Worm (Caenorhabditis elegans) whole organism, L4 larva: ENCODE data around the gene K10H10.6.

Experiments used
- F10B5.3 ChIP-seq: sonication (generic microtip); optimal IDR thresholded peaks from 2 replicates; lab custom pipeline; 2016; ENCODE audit warnings: mild to moderate bottlenecking, missing genetic modification characterization, missing compliant biosample characterization
- F49E8.2 ChIP-seq: sonication (generic microtip); optimal IDR thresholded peaks from 2 replicates; lab custom pipeline; 2016; ENCODE audit warnings: missing compliant biosample characterization, mild to moderate bottlenecking, missing genetic modification characterization, borderline replicate concordance
- T26A8.4 ChIP-seq: fragments of 200-800 bp; sonication (Bioruptor generic); IDR thresholded peaks from 2 replicates; pipeline ENCODE4 v1.3.6; 2022; ENCODE audit warnings: missing genetic modification characterization, missing compliant biosample characterization
- Y48G9A.11 ChIP-seq: fragments of 200-800 bp; sonication (Bioruptor generic); IDR thresholded peaks from 2 replicates; pipeline ENCODE4 v1.3.6; 2022; ENCODE audit warnings: missing genetic modification reagents, missing genetic modification characterization, missing compliant biosample characterization
- aha-1 ChIP-seq: fragments of 150-350 bp; peaks from one replicate; lab custom pipeline; 2014; ENCODE audit warnings: missing biosample characterization, missing genetic modification characterization
- ceh-20 ChIP-seq: fragments of 200-800 bp; sonication (Bioruptor generic); IDR thresholded peaks from 2 replicates; pipeline ENCODE4 v1.3.6; 2022; ENCODE audit warnings: missing genetic modification reagents, missing genetic modification characterization, missing compliant biosample characterization
- ceh-44 ChIP-seq: fragments of 200-800 bp; sonication (Bioruptor generic); IDR thresholded peaks from 2 replicates; pipeline ENCODE4 v1.3.6; 2022; ENCODE audit warnings: missing genetic modification reagents, missing genetic modification characterization, missing compliant biosample characterization
- ceh-82 ChIP-seq: sonication (generic microtip); optimal IDR thresholded peaks from 2 replicates; lab custom pipeline; 2017; ENCODE audit warnings: missing biosample characterization, missing genetic modification characterization
- daf-8 ChIP-seq: fragments of 200-800 bp; sonication (Bioruptor generic); IDR thresholded peaks from 2 replicates; pipeline ENCODE4 v1.3.6; 2022; ENCODE audit warnings: missing genetic modification characterization, missing compliant biosample characterization
- dmd-6 ChIP-seq: fragments of 200-800 bp; sonication (Bioruptor generic); IDR thresholded peaks from 2 replicates; pipeline ENCODE4 v1.3.6; 2022; ENCODE audit warnings: missing genetic modification reagents, missing genetic modification characterization, missing compliant biosample characterization
- dpl-1 ChIP-seq: fragments of 150-350 bp; optimal IDR thresholded peaks from 2 replicates; lab custom pipeline; 2014; ENCODE audit warnings: missing biosample characterization, missing genetic modification reagents, missing genetic modification characterization
- dve-1 ChIP-seq: sonication (generic microtip); optimal IDR thresholded peaks from 2 replicates; lab custom pipeline; 2017; ENCODE audit warnings: antibody characterized with exemption, mild to moderate bottlenecking, missing genetic modification characterization, missing compliant biosample characterization; ENCODE audit not compliant: insufficient read depth
- egl-43 ChIP-seq: fragments of 200-800 bp; sonication (Bioruptor generic); IDR thresholded peaks from 2 replicates; pipeline ENCODE4 v1.3.6; 2022; ENCODE audit warnings: missing genetic modification reagents, missing genetic modification characterization, missing compliant biosample characterization
- fkh-10 ChIP-seq: fragments of 150-350 bp; optimal IDR thresholded peaks from 2 replicates; lab custom pipeline; 2014; ENCODE audit warnings: missing biosample characterization, missing genetic modification reagents, missing genetic modification characterization
- hif-1 ChIP-seq, 2 experiments: sonication (generic microtip); optimal IDR thresholded peaks; 2 replicates each; lab custom pipeline; 2016 to 2017; ENCODE audit warnings: missing compliant biosample characterization in 2 of 2, missing genetic modification characterization in 2 of 2, missing genetic modification reagents in 2 of 2, missing genotype in 2 of 2, mild to moderate bottlenecking in 1 of 2
- hlh-30 ChIP-seq: sonication (generic microtip); optimal IDR thresholded peaks from 2 replicates; lab custom pipeline; 2017; ENCODE audit warnings: antibody characterized with exemption, mild to moderate bottlenecking, missing genetic modification characterization, missing compliant biosample characterization; ENCODE audit not compliant: insufficient read depth
- lin-13 ChIP-seq: fragments of 150-350 bp; optimal IDR thresholded peaks from 2 replicates; lab custom pipeline; 2014; ENCODE audit warnings: missing biosample characterization, missing genetic modification reagents, missing genetic modification characterization
- lin-29 ChIP-seq: fragments of 200-800 bp; sonication (Bioruptor generic); IDR thresholded peaks from 2 replicates; pipeline ENCODE4 v1.3.6; 2022; ENCODE audit warnings: missing genetic modification reagents, missing genetic modification characterization, missing compliant biosample characterization
- lin-38 ChIP-seq: fragments of 200-800 bp; sonication (Bioruptor generic); IDR thresholded peaks from 2 replicates; pipeline ENCODE4 v1.3.6; 2022; ENCODE audit warnings: missing genetic modification reagents, missing genetic modification characterization, missing compliant biosample characterization
- lir-3 ChIP-seq: sonication (generic microtip); optimal IDR thresholded peaks from 2 replicates; lab custom pipeline; 2016; ENCODE audit warnings: mild to moderate bottlenecking, missing genetic modification characterization, missing compliant biosample characterization
- lsy-2 ChIP-seq, 2 experiments: fragments of 150-350 bp in 1 of 2; sonication (generic microtip) in 1 of 2; optimal IDR thresholded peaks; 2 replicates each; lab custom pipeline; 2014 to 2017; ENCODE audit warnings: missing biosample characterization in 2 of 2, missing genetic modification characterization in 2 of 2
- madf-5 ChIP-seq, 2 experiments: fragments of 200-800 bp; sonication (Bioruptor generic); IDR thresholded peaks; 2 replicates each; pipeline ENCODE4 v1.3.6; 2022; ENCODE audit warnings: missing compliant biosample characterization in 2 of 2, missing genetic modification characterization in 2 of 2
- madf-9 ChIP-seq: fragments of 200-800 bp; sonication (Bioruptor generic); conservative IDR thresholded peaks from 2 replicates; pipeline ENCODE4 v1.3.6; 2022; ENCODE audit warnings: missing genetic modification reagents, missing genetic modification characterization, missing compliant biosample characterization
- mdt-29 ChIP-seq: fragments of 200-800 bp; sonication (Bioruptor generic); IDR thresholded peaks from 2 replicates; pipeline ENCODE4 v1.3.6; 2022; ENCODE audit warnings: missing genetic modification reagents, missing genetic modification characterization, missing compliant biosample characterization
- mes-2 ChIP-seq: sonication (generic microtip); optimal IDR thresholded peaks from 2 replicates; lab custom pipeline; 2016; ENCODE audit warnings: missing genotype, mild to moderate bottlenecking, missing genetic modification characterization, missing compliant biosample characterization; ENCODE audit not compliant: poor library complexity, severe bottlenecking
- mxl-2 ChIP-seq: fragments of 200-800 bp; sonication (Bioruptor generic); conservative IDR thresholded peaks from 2 replicates; pipeline ENCODE4 v1.3.6; 2022; ENCODE audit warnings: missing genetic modification reagents, missing genetic modification characterization, missing compliant biosample characterization
- nhr-111 ChIP-seq: fragments of 200-800 bp; sonication (Bioruptor generic); optimal IDR thresholded peaks from 2 replicates; lab custom pipeline; 2018; ENCODE audit warnings: mild to moderate bottlenecking, missing genetic modification characterization, missing compliant biosample characterization
- nhr-25 ChIP-seq: sonication (generic microtip); optimal IDR thresholded peaks from 2 replicates; lab custom pipeline; 2017; ENCODE audit warnings: missing genetic modification characterization, mild to moderate bottlenecking, missing compliant biosample characterization, antibody characterized with exemption, moderate library complexity, borderline replicate concordance; ENCODE audit not compliant: insufficient read depth
- nhr-28 ChIP-seq: fragments of 150-350 bp; optimal IDR thresholded peaks from 2 replicates; lab custom pipeline; 2014; ENCODE audit warnings: missing biosample characterization, missing genetic modification characterization
- nhr-41 ChIP-seq: fragments of 200-800 bp; sonication (Bioruptor generic); IDR thresholded peaks from 2 replicates; pipeline ENCODE4 v1.3.6; 2022; ENCODE audit warnings: missing genetic modification reagents, missing genetic modification characterization, missing compliant biosample characterization
- nhr-42 ChIP-seq: fragments of 200-800 bp; sonication (Bioruptor generic); IDR thresholded peaks from 2 replicates; pipeline ENCODE4 v1.3.6; 2022; ENCODE audit warnings: missing genetic modification characterization, missing compliant biosample characterization
- nhr-48 ChIP-seq: sonication (generic microtip); optimal IDR thresholded peaks from 2 replicates; lab custom pipeline; 2016; ENCODE audit warnings: mild to moderate bottlenecking, missing genetic modification characterization, missing compliant biosample characterization
- sdz-12 ChIP-seq: fragments of 200-800 bp; sonication (Bioruptor generic); optimal IDR thresholded peaks from 2 replicates; lab custom pipeline; 2018; ENCODE audit warnings: mild to moderate bottlenecking, missing genetic modification characterization, missing compliant biosample characterization
- snpc-1.2 ChIP-seq: fragments of 200-800 bp; sonication (Bioruptor generic); IDR thresholded peaks from 2 replicates; pipeline ENCODE4 v1.3.6; 2022; ENCODE audit warnings: missing genetic modification reagents, missing genetic modification characterization, missing compliant biosample characterization
- snpc-4 ChIP-seq: fragments of 150-350 bp; optimal IDR thresholded peaks from 2 replicates; lab custom pipeline; 2014; ENCODE audit warnings: missing biosample characterization, missing genetic modification characterization
- unc-130 ChIP-seq: sonication (generic microtip); optimal IDR thresholded peaks from 2 replicates; lab custom pipeline; 2016; ENCODE audit warnings: missing genetic modification reagents, missing genetic modification characterization, missing compliant biosample characterization
- unc-62 ChIP-seq, 3 experiments: fragments of 150-350 bp in 1 of 3; sonication (generic microtip); optimal IDR thresholded peaks in 2 of 3; peaks in 1 of 3; 1 replicate in 1 of 3; 2 replicates in 2 of 3; lab custom pipeline; 2014 to 2017; ENCODE audit warnings: missing biosample characterization in 3 of 3, missing genetic modification characterization in 3 of 3, missing genetic modification reagents in 3 of 3, missing genotype in 1 of 3
- vab-7 ChIP-seq: fragments of 200-800 bp; sonication (Bioruptor generic); IDR thresholded peaks from 2 replicates; pipeline ENCODE4 v1.3.6; 2022; ENCODE audit warnings: missing genetic modification reagents, missing genetic modification characterization, missing compliant biosample characterization
- zfp-3 ChIP-seq: fragments of 200-800 bp; sonication (Bioruptor generic); conservative IDR thresholded peaks from 2 replicates; pipeline ENCODE4 v1.3.6; 2022; ENCODE audit warnings: missing genetic modification reagents, missing genetic modification characterization, missing compliant biosample characterization
- zip-11 ChIP-seq: fragments of 200-800 bp; sonication (Bioruptor generic); IDR thresholded peaks from 2 replicates; pipeline ENCODE4 v1.3.6; 2022; ENCODE audit warnings: missing genetic modification characterization, missing compliant biosample characterization

Gene K10H10.6

DNA sequence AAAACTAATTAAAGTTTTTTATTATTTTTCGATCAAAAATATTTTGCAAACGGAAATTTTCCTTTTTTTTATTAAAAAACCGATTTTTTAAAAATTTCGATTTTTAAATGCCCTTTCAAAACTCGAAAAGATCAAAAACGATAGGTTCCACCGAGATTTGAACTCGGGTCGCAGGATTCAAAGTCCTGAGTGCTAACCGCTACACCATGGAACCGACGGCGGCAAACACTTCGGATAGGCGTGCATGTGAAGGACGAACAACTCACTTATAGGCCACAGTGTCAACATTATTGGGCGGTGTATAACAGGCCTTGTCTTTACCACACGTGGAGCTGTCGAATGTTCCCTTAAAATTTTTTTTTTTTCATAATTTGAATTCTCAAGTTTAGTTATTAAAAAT, 28.4 kb upstream of the K10H10.6 start (continued):
- TF ChIP-seq mes-2 (tag; lab: Kevin White, UChicago) (peak; percentile 71), lin-29 (no peak), dve-1 (tag; lab: Kevin White, UChicago) (peak; percentile 31), nhr-42 (GFP tag; lab: Robert Waterston, UW) (no peak), lsy-2 (tag; optimal IDR thresholded peaks at IDR 0.05; lab: Kevin White, UChicago) (peak in 1 of 2 experiments; percentile 16), lin-38 (GFP tag; lab: Robert Waterston, UW) (peak; percentile 49; the same call in 1 of the 2 replicates), zip-11 (GFP tag; lab: Robert Waterston, UW) (no peak), madf-9 (GFP tag; lab: Robert Waterston, UW) (0 out of 2 replicates have a peak, but pooled peaks have one; percentile 27), mdt-29 (no peak)

DNA sequence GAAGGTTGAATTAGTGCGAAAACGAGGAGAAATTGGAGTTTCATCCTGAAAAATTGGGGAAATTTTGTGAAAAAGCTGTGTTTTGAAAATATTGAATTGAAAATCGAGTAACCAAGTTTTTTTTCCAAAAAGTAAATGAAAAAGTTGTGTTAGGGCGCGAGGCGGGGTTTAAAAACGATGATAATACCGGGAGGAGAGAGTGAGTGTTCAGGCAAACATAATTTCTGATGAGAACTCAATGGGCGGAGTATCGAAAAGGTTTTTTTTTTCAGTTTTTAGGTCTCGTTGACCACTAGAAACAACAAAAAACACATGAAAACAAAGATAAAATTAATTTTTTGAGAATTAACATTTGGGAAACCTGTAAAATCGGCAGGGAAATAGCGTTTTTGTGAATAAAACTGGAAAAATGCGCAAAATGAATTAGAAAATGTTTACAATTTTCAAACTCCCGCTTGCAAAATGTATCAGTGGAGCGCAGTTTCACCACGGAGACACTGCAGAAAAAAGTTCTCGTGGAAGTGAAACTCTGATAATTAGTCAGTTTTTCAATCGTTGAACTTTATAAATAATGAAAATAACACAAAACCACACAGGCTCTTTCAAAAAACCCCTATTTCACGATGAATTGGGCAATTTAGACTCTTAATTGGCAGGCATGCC, 23.4 kb upstream of the K10H10.6 start, which contains the start of gene C13B4.1:
C13B4.1 (minus strand) TSS at position 51 of the 663 bp plus-strand sequence.
- TF ChIP-seq mes-2 (tag; lab: Kevin White, UChicago) (peak; percentile 75), lin-38 (GFP tag; lab: Robert Waterston, UW) (peak; percentile 93), nhr-111 (GFP tag; lab: Kevin White, UChicago) (no peak), vab-7 (GFP tag; lab: Robert Waterston, UW) (0 out of 2 replicates have a peak, but pooled peaks have one; percentile 19), dpl-1 (GFP tag; lab: Kevin White, UChicago) (peak; percentile 23), F49E8.2 (peak; percentile 68), Y48G9A.11 (peak; percentile 48; the same call in 1 of the 2 replicates), mxl-2 (GFP tag; lab: Robert Waterston, UW) (no peak), ceh-44 (0 out of 2 replicates have a peak, but pooled peaks have one; percentile 9), lin-13 (GFP tag; lab: Kevin White, UChicago) (no peak), unc-130 (GFP tag; lab: Kevin White, UChicago) (peak; percentile 52), snpc-4 (tag; lab: Kevin White, UChicago) (no peak), aha-1 (tag; lab: Kevin White, UChicago) (peak; percentile 46), snpc-1.2 (0 out of 2 replicates have a peak, but pooled peaks have one; percentile 47)

DNA sequence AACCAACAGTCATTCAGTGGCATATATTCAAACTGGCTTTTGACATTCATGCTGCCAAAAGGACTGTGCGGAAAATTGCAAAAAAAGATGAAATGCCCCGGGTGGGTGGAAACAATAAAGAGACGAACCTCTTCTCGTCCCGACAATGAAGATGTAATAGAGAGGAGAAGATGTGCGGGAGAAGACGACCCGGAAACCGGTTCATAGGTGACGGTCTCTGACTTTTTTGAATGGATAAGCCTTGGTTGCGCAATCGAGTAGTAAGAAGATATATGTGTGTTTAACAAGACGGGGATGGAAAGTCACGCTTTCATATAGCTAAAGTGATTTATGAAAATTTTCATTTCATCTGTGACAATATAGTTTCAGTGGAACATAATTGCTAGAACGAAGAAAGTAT, 22.3 kb upstream of the K10H10.6 start:
- TF ChIP-seq F49E8.2 (no peak), zfp-3 (no peak), nhr-28 (tag; lab: Kevin White, UChicago) (peak; percentile 17), nhr-42 (GFP tag; lab: Robert Waterston, UW) (no peak), T26A8.4 (GFP tag; lab: Robert Waterston, UW) (no peak), lir-3 (tag; lab: Kevin White, UChicago) (no peak)

DNA sequence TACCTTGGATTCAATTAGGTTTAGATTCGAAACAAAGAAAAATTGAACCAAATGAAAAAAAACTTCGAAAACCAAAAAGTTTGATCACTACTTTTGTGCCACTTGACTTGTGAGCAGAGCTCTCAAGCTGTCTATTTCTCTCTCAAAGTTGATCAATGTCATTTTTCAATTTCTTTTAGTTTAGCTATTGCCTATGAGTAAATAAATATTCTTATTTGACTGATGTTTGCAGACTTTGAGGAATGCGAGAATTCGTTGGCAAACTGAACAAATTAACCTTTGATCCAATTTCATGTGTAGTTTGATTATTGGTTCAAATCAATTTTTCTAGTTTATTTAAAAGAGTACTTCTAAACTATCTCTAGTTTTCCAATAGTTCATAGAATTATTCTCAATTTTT, 19.3 kb upstream of the K10H10.6 start:
- TF ChIP-seq unc-62 (GFP tag; optimal IDR thresholded peaks at IDR 0.05 in 1 of 2; lab: Kevin White, UChicago), result peak in 1 of 2 experiments; percentile 91
- TF ChIP-seq unc-62 (tag; optimal IDR thresholded peaks at IDR 0.05; lab: Kevin White, UChicago), result no peak
- no peak for TF ChIP-seq dmd-6

DNA sequence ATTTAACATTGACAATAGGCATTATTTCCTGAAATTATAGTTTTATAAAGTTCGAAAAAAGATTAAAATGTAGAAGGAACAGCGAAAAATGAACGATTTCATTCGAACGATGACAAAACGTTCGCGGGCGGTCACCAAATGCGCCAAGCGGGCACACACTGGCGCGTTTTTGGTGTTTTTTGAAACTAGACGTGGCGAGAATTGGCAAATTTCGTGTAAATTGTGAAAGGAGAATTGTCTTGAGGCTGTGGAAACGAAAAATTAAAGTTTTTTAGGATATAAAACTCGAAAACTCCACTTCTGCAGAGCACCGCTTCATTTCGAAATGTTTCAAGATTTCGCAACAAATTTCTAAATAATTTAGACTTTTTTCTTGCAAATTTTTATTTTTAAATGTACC, 14.4 kb upstream of the K10H10.6 start, which contains the start of gene usp-14:
usp-14 (minus strand) TSS at position 28 of the 400 bp plus-strand sequence.
- peak; percentile 28; the same call in 1 of the 2 replicates for TF ChIP-seq ceh-20 (GFP tag; lab: Robert Waterston, UW)
- no peak for TF ChIP-seq nhr-48
- TF ChIP-seq ceh-44, result no peak
- peak; percentile 18 for TF ChIP-seq hlh-30
- TF ChIP-seq lin-38 (GFP tag; lab: Robert Waterston, UW), result peak; percentile 71
- TF ChIP-seq sdz-12, result no peak
- no peak for TF ChIP-seq madf-5 (GFP tag; IDR thresholded peaks at IDR 0.05; lab: Robert Waterston, UW)
- TF ChIP-seq unc-62 (GFP tag; optimal IDR thresholded peaks at IDR 0.05 in 1 of 2; lab: Kevin White, UChicago), result no peak
- no peak for TF ChIP-seq unc-62 (tag; optimal IDR thresholded peaks at IDR 0.05; lab: Kevin White, UChicago)
- TF ChIP-seq zfp-3, result 0 out of 2 replicates have a peak, but pooled peaks have one; percentile 23
- TF ChIP-seq mdt-29, result no peak
- peak; percentile 21 for TF ChIP-seq fkh-10 (GFP tag; lab: Kevin White, UChicago)
- no peak for TF ChIP-seq nhr-25 (tag; lab: Kevin White, UChicago)
- TF ChIP-seq ceh-82 (tag; lab: Kevin White, UChicago), result no peak
- no peak for TF ChIP-seq daf-8 (GFP tag; lab: Robert Waterston, UW)
- TF ChIP-seq hif-1 (tag; optimal IDR thresholded peaks at IDR 0.05; lab: Kevin White, UChicago), result peak in 1 of 2 experiments; percentile 71
- no peak for TF ChIP-seq egl-43
- TF ChIP-seq F10B5.3 (tag; lab: Kevin White, UChicago), result no peak
- TF ChIP-seq nhr-41 (GFP tag; lab: Robert Waterston, UW), result no peak
